Worm (Caenorhabditis elegans) whole organism, young adult: ENCODE measurements around the gene phyh-1.

ENCODE experiments used
- B0035.1 ChIP-seq: sonication (generic microtip); optimal IDR thresholded peaks from 2 replicates; lab custom pipeline; 2016; ENCODE audit warnings: missing genetic modification characterization, mild to moderate bottlenecking, missing compliant biosample characterization, missing genotype, missing genetic modification reagents
- B0261.1 ChIP-seq: sonication (generic microtip); optimal IDR thresholded peaks from 2 replicates; lab custom pipeline; 2016; ENCODE audit warnings: mild to moderate bottlenecking, missing genetic modification characterization, moderate library complexity, missing compliant biosample characterization
- F37B4.10 ChIP-seq: fragments of 200-800 bp; sonication (Bioruptor generic); IDR thresholded peaks from 2 replicates; pipeline ENCODE4 v1.3.6; 2022; ENCODE audit warnings: missing genetic modification characterization, missing compliant biosample characterization
- F49E8.2 ChIP-seq: sonication (generic microtip); optimal IDR thresholded peaks from 3 replicates; lab custom pipeline; 2017; ENCODE audit warnings: missing genetic modification characterization, mild to moderate bottlenecking, missing compliant biosample characterization, antibody characterized with exemption, moderate library complexity; ENCODE audit not compliant: insufficient read depth
- Y56A3A.18 ChIP-seq: fragments of 200-800 bp; sonication (Bioruptor generic); IDR thresholded peaks from 2 replicates; pipeline ENCODE4 v1.3.6; 2022; ENCODE audit warnings: missing genetic modification reagents, missing genetic modification characterization, missing compliant biosample characterization
- ama-1 ChIP-seq, 3 experiments: fragments of 150-350 bp in 1 of 3; sonication (generic microtip) in 2 of 3; optimal IDR thresholded peaks; 2 replicates each; lab custom pipeline; 2014 to 2018; ENCODE audit warnings: missing biosample characterization in 2 of 3, missing genetic modification characterization in 2 of 3, missing genetic modification reagents in 2 of 3
- ceh-27 ChIP-seq: fragments of 200-800 bp; sonication (Bioruptor generic); optimal IDR thresholded peaks from 2 replicates; lab custom pipeline; 2018; ENCODE audit warnings: mild to moderate bottlenecking, missing genetic modification characterization, moderate library complexity, missing compliant biosample characterization
- him-1 ChIP-seq: sonication (generic microtip); optimal IDR thresholded peaks from 2 replicates; lab custom pipeline; 2016; ENCODE audit warnings: missing genotype, missing genetic modification reagents, missing genetic modification characterization, missing compliant biosample characterization
- hrde-1 ChIP-seq: sonication (generic microtip); optimal IDR thresholded peaks from 2 replicates; lab custom pipeline; 2016; ENCODE audit warnings: missing genetic modification characterization, mild to moderate bottlenecking, missing compliant biosample characterization, moderate library complexity, missing genotype, missing genetic modification reagents, borderline replicate concordance
- hsf-1 ChIP-seq: fragments of 200-800 bp; sonication (Bioruptor generic); IDR thresholded peaks from 2 replicates; pipeline ENCODE4 v1.3.6; 2022; ENCODE audit warnings: missing genetic modification reagents, missing genetic modification characterization, missing compliant biosample characterization
- pbrm-1 ChIP-seq: fragments of 200-800 bp; sonication (Bioruptor generic); IDR thresholded peaks from 2 replicates; pipeline ENCODE4 v1.3.6; 2022; ENCODE audit warnings: missing genetic modification reagents, missing genetic modification characterization, missing compliant biosample characterization
- pha-4 ChIP-seq: fragments of 150-350 bp; sonication (generic microtip); optimal IDR thresholded peaks from 2 replicates; lab custom pipeline; 2014; ENCODE audit warnings: missing biosample characterization, missing genetic modification reagents, missing genetic modification characterization
- snpc-4 ChIP-seq, 5 experiments: fragments of 150-350 bp in 1 of 5; sonication (generic microtip) in 4 of 5; optimal IDR thresholded peaks; 2 replicates each; lab custom pipeline; 2014 to 2018; ENCODE audit warnings: missing genetic modification characterization in 5 of 5, missing biosample characterization in 3 of 5, antibody characterized with exemption in 2 of 5, mild to moderate bottlenecking in 2 of 5, missing compliant biosample characterization in 2 of 5, missing genotype in 2 of 5, moderate library complexity in 2 of 5, missing genetic modification reagents in 1 of 5
- tbp1 ChIP-seq: fragments of 200-800 bp; sonication (Bioruptor generic); optimal IDR thresholded peaks from 2 replicates; lab custom pipeline; 2018; ENCODE audit warnings: mild to moderate bottlenecking, missing genetic modification characterization, missing compliant biosample characterization

DNA sequence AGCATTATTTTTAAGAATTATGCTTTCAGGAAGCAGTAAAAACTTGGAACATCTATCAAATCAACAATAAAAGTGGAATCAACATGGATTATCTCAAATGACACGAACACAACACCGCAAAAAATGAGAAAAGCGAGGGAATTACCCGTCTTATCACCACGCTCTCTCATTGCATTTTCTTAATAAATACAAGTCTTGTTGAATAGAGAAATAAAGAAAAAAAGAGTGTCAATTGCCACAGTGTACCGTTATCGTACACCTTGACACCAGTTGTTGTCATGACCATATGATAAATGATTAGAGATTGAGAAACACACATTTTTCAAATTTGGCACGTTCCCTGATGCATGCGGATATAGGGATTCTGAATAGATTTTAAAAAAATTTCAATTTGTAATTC, 4.5 kb upstream of the phyh-1 start:
- TF ChIP-seq tbp1 (GFP tag; lab: Kevin White, UChicago), result peak; percentile 43
- TF ChIP-seq hsf-1, result no peak
- no peak for TF ChIP-seq B0261.1
- no peak for TF ChIP-seq pbrm-1 (GFP tag; lab: Robert Waterston, UW)
- TF ChIP-seq snpc-4 (GFP tag; optimal IDR thresholded peaks at IDR 0.05; lab: Kevin White, UChicago), result no peak
- no peak for TF ChIP-seq snpc-4 (tag; optimal IDR thresholded peaks at IDR 0.05; lab: Kevin White, UChicago)
- TF ChIP-seq Y56A3A.18 (GFP tag; lab: Robert Waterston, UW), result no peak
- no peak for TF ChIP-seq ama-1 (optimal IDR thresholded peaks at IDR 0.05; lab: Kevin White, UChicago)
- TF ChIP-seq ama-1 (GFP tag; optimal IDR thresholded peaks at IDR 0.05; lab: Kevin White, UChicago), result no peak
- no peak for TF ChIP-seq him-1 (tag; lab: Kevin White, UChicago)
- no peak for TF ChIP-seq hrde-1 (tag; lab: Kevin White, UChicago)
- TF ChIP-seq ceh-27, result no peak
- TF ChIP-seq B0035.1, result no peak
- no peak for TF ChIP-seq F37B4.10 (GFP tag; lab: Robert Waterston, UW)
- no peak for TF ChIP-seq F49E8.2 (tag; lab: Kevin White, UChicago)
- no peak for TF ChIP-seq pha-4 (tag; lab: Kevin White, UChicago)
